Fruit fly (Drosophila melanogaster): Measurements from ENCODE around the gene Mp.

The Mp gene

DNA sequence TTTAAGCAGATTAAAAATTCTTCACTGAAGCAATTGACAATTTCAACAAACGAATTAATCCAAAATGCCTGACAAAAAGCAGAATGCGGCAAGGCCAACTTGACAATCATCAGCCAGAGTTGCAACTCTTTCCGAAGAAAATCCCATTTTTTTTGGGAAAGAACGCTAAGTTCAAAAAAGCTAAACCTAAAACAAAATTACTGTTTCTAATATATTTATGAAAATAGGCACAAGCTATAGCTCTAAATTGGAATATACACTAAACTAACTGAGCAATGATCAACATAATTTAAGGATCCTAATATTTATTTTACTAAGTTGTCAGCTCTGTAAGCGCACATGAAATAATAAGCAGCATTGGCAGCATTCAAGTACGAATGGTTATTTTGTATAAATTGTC, 26.3 kb upstream of the Mp start, which contains the start of gene CG10063:
Gene CG10063, minus strand, starts transcription at position 101 of the 400 bp plus-strand sequence.
- no peak for TF ChIP-seq h (optimal IDR thresholded peaks at IDR 0.05)
- no peak for TF ChIP-seq psq (optimal IDR thresholded peaks at IDR 0.05)
- no peak for TF ChIP-seq insv (optimal IDR thresholded peaks at IDR 0.05)

DNA sequence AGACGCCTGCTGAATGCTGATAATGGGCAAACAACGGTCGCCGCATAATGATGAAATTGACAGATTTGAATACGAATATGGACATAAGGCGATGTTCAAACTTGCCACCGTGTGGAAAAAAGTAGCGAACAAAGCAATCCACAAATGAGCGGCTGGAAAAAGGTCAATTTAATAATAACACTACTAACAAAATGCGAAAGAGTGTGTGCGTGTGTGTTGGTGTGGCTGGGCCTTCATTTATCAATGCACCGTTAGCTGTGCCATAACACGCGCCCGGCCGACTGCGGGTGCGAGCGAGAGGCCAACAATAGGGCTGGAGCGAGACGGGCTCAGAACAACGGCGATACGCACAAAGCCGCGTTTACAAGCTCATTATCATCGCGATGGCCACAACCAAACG, 22.8 kb upstream of the Mp start:
- no peak for TF ChIP-seq psq (optimal IDR thresholded peaks at IDR 0.05)
- no peak for TF ChIP-seq insv (optimal IDR thresholded peaks at IDR 0.05)
- no peak for TF ChIP-seq h (optimal IDR thresholded peaks at IDR 0.05)
- no peak for TF ChIP-seq ttk (optimal IDR thresholded peaks at IDR 0.05)
- TF ChIP-seq Sin3A (optimal IDR thresholded peaks at IDR 0.05), result no peak
- TF ChIP-seq Myc (optimal IDR thresholded peaks at IDR 0.05), result no peak

dm6 chr3L:6976601-6977140, 22.0 kb upstream of the Mp start:
- TF ChIP-seq h (optimal IDR thresholded peaks at IDR 0.05), result no peak
- no peak for TF ChIP-seq ttk (optimal IDR thresholded peaks at IDR 0.05)
- no peak for TF ChIP-seq insv (optimal IDR thresholded peaks at IDR 0.05)
- no peak for TF ChIP-seq Sin3A (optimal IDR thresholded peaks at IDR 0.05)
- no peak for TF ChIP-seq Myc (optimal IDR thresholded peaks at IDR 0.05)
- TF ChIP-seq psq (optimal IDR thresholded peaks at IDR 0.05), result no peak

DNA sequence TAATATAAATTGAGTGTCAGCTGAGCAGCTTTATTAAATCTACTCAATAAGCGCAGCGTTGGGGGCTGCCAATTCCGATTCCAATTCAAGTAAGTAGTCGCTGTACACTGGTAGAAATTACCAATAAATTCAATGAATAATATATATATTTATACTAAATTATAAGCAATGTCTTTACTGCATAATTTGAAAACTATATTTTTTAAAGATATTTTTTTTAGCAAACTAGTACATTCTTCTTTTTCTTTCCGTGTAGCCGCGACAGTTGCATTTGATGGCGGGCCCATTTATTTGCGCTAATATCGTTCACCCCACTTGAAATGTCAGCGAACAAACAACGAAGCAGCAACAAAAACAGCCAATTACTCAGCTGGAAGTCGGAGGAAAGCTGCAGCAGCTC, 21.3 kb upstream of the Mp start:
- TF ChIP-seq insv (optimal IDR thresholded peaks at IDR 0.05) (no peak), Sin3A (optimal IDR thresholded peaks at IDR 0.05) (no peak), h (optimal IDR thresholded peaks at IDR 0.05) (no peak), psq (optimal IDR thresholded peaks at IDR 0.05) (no peak), Myc (optimal IDR thresholded peaks at IDR 0.05) (no peak), ttk (optimal IDR thresholded peaks at IDR 0.05) (no peak)

- TF ChIP-seq ttk (optimal IDR thresholded peaks at IDR 0.05), result no peak
- no peak for TF ChIP-seq h (optimal IDR thresholded peaks at IDR 0.05)
- TF ChIP-seq psq (optimal IDR thresholded peaks at IDR 0.05), result no peak
- no peak for TF ChIP-seq insv (optimal IDR thresholded peaks at IDR 0.05)
- no peak for TF ChIP-seq Myc (optimal IDR thresholded peaks at IDR 0.05)
Observed at dm6 chr3L:6978030-6978683, 20.5 kb upstream of the Mp start.

- TF ChIP-seq psq (optimal IDR thresholded peaks at IDR 0.05), result no peak
Observed at dm6 chr3L:6978757-6979386, 19.8 kb upstream of the Mp start.

DNA sequence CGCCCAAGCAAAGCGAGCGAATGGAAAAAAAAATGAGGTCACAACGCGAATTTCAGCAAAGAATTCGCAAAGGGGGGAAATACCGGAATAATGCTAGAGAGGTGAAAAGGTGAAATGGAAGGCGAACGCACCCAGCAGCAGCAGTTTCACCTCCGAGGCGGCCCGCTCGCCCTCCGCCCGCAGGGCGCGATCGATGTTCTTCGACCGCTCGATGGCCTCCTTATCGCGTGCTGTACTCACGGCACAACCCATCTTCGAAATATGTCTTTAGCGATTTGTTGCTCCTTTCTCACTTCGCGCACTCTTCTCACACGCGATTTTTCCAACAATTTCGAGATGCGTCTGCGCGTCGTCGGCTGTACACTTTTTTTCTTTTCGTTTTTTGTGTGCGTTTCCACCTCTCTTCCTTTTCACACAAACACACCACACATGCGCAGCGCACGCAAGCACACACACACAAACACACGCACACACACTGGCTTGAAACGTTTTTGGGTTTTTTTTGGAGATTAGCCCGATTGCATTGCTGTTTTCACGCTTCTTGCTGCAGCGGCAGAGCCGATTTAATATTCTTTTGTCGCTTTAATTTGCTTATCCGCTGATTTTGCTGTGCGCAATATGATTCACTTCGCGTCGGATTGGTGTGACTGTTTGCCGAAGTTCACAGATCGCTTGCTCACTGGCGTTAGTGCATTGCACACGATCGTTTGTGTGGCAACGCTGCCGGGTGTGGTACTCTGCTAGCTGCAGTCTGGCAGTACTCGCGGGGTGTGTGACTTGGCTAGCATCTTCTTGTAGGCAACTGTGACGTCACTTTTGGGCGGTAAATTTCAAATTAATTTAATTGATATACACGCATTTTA, 19.0 kb upstream of the Mp start, which contains the start of gene Galphai:
Gene Galphai, minus strand, starts transcription at position 658 of the 863 bp plus-strand sequence.
- no peak for TF ChIP-seq psq (optimal IDR thresholded peaks at IDR 0.05)
- no peak for TF ChIP-seq Sin3A (optimal IDR thresholded peaks at IDR 0.05)
- TF ChIP-seq Myc (optimal IDR thresholded peaks at IDR 0.05), result no peak
- TF ChIP-seq insv (optimal IDR thresholded peaks at IDR 0.05), result no peak
- no peak for TF ChIP-seq h (optimal IDR thresholded peaks at IDR 0.05)
- no peak for TF ChIP-seq ttk (optimal IDR thresholded peaks at IDR 0.05)

DNA sequence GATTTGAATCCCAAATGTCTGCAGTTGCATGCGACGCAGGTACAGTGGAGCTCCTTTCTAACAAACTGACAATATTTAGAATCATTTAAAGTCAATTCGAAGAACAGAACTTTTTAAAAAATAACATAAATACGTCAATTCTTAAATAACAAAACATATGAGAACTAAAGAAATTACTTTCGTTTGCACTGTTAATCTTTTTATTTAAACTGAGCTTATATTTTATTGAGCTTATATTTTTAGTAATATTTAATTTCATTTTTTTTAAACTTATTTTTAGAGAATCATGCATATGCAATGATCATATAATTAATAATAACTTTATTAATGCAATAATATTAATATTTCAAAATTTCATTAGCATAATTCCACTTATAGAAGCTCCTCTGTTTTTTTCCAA, 18.1 kb upstream of the Mp start:
- TF ChIP-seq Myc (optimal IDR thresholded peaks at IDR 0.05), result no peak
- no peak for TF ChIP-seq Sin3A (optimal IDR thresholded peaks at IDR 0.05)
- no peak for TF ChIP-seq psq (optimal IDR thresholded peaks at IDR 0.05)

DNA sequence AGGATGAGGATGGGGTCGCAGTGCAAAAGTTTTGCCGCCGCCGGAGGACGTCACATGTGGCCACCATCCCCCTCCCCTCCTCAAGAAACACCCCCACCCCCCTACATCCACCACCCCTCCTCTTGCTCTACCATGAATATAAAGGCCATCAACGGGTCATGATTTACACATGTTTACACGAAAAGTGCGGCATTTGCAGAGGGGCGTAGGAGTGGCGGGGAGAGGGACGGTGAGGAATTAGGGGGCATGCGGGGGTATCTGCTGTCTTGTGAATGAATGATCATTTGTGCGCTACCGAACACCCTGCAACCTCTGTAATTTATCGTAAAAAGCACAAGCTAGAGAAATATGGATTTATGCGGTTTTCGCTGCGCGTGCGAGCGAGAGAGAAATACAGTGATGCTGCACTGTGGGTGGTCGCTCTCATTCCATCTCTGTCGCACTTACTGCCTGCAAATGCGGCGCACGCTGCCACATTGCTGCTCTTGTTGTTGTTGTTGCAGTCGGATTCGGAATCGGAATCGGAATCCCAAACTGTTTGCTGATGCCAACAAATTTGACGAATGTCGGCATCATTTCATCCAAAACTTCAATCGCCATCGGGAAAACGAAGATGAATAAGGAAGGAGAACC, 17.4 kb upstream of the Mp start:
- no peak for TF ChIP-seq psq (optimal IDR thresholded peaks at IDR 0.05)
- no peak for TF ChIP-seq ttk (optimal IDR thresholded peaks at IDR 0.05)
- TF ChIP-seq h (optimal IDR thresholded peaks at IDR 0.05), result no peak
- TF ChIP-seq insv (optimal IDR thresholded peaks at IDR 0.05), result no peak
- no peak for TF ChIP-seq Myc (optimal IDR thresholded peaks at IDR 0.05)
- no peak for TF ChIP-seq Sin3A (optimal IDR thresholded peaks at IDR 0.05)

DNA sequence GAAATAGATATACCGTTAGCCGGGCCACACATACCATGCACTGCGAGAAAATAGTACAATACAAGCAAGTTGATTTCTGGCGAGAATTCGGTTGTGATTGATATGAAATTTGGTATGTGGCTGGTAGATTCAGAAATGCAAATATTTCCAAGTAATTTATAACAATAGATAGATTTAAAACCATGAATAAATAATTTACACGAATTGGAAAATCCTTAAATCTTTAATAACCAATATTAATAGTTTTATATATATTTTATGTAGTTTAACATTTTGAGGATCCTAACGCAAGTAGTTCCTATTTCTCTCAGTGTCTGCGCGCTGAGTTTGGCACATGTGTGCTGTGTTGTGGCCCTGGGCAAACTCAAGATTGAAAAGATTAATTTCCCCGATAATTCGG, 16.8 kb upstream of the Mp start:
- TF ChIP-seq insv (optimal IDR thresholded peaks at IDR 0.05), result no peak
- TF ChIP-seq h (optimal IDR thresholded peaks at IDR 0.05), result no peak
- TF ChIP-seq psq (optimal IDR thresholded peaks at IDR 0.05), result no peak
- TF ChIP-seq ttk (optimal IDR thresholded peaks at IDR 0.05), result no peak
- no peak for TF ChIP-seq Sin3A (optimal IDR thresholded peaks at IDR 0.05)
- TF ChIP-seq Myc (optimal IDR thresholded peaks at IDR 0.05), result no peak

- TF ChIP-seq insv (optimal IDR thresholded peaks at IDR 0.05) (no peak), psq (optimal IDR thresholded peaks at IDR 0.05) (no peak)
Observed at dm6 chr3L:6984486-6984885, 14.2 kb upstream of the Mp start, which contains the start of the genes CG32388 and CG43439. CG32388 (minus strand) TSS chr3L:6984586. CG43439 (minus strand) TSS chr3L:6984586.
